Worm (Caenorhabditis elegans): ENCODE measurements around the gene nlp-46.

nlp-46 gene

DNA sequence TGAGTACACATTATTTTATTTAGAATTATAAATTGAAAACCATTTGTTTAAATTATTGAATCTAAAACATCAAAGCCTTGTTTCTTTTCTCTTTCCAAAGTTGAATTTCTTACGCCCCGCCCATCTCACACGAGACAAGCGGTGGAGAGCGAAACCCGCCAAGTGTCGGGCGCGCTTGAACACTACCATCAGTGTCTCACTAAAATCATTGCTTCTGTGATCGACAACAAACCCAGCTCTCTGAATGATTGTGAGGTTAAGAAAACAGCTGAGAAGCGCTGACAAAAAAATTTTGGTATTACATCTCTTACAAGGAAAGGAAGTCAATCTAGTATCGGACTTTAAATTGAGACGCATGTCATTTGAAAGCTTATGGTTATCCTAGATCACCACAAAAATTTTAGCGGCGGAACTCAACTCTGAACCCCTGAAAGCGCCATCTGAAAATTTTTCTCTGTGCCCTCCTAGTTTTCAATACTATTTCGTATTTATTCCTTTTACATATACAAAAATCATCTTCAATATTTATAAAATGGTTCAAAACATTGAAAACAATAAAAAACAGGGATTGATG, 14.9 kb downstream of the nlp-46 start:
- TF ChIP-seq rpc-1 (optimal IDR thresholded peaks at IDR 0.05): no peak
- TF ChIP-seq rpc-1 (tag; optimal IDR thresholded peaks at IDR 0.05): peak; percentile 40
- TF ChIP-seq egl-44 (GFP tag; IDR thresholded peaks at IDR 0.05): peak; percentile 44; the same call in 1 of the 2 replicates
- peak; percentile 87 for TF ChIP-seq nfyb-1 (GFP tag; IDR thresholded peaks at IDR 0.05)
- no peak for TF ChIP-seq ztf-25 (GFP tag; IDR thresholded peaks at IDR 0.05)
- TF ChIP-seq F55B11.4 (tag; optimal IDR thresholded peaks at IDR 0.05; ENCODE audit: borderline replicate concordance, insufficient read depth): no peak
- no peak; the same call in 1 of the 2 replicates for TF ChIP-seq zfh-2 (GFP tag; conservative IDR thresholded peaks at IDR 0.05)
- 0 out of 2 replicates have a peak, but pooled peaks have one; percentile 23 for TF ChIP-seq egrh-3 (GFP tag; IDR thresholded peaks at IDR 0.05)
- TF ChIP-seq F10E7.11 (tag; optimal IDR thresholded peaks at IDR 0.05): no peak
- peak; percentile 70 for TF ChIP-seq lsl-1 (GFP tag; optimal IDR thresholded peaks at IDR 0.05)
- peak; percentile 97 for TF ChIP-seq snpc-1.3 (tag; optimal IDR thresholded peaks at IDR 0.05; ENCODE audit: insufficient read depth)
- peak; percentile 92 for TF ChIP-seq rcor-1 (GFP tag; IDR thresholded peaks at IDR 0.05)
- no peak for TF ChIP-seq F57A8.1 (GFP tag; optimal IDR thresholded peaks at IDR 0.05)
- TF ChIP-seq F33H1.4 (GFP tag; IDR thresholded peaks at IDR 0.05): peak; percentile 50
- peak; percentile 9 for TF ChIP-seq sptf-2 (GFP tag; optimal IDR thresholded peaks at IDR 0.05)
- TF ChIP-seq mcd-1 (GFP tag; IDR thresholded peaks at IDR 0.05): peak; percentile 81
- TF ChIP-seq lir-1 (GFP tag; conservative IDR thresholded peaks at IDR 0.05): 0 out of 2 replicates have a peak, but pooled peaks have one; percentile 23
- peak; percentile 97 for TF ChIP-seq D2030.7 (GFP tag; IDR thresholded peaks at IDR 0.05)
- peak; percentile 13 for TF ChIP-seq unc-130 (GFP tag; optimal IDR thresholded peaks at IDR 0.05)
- peak; percentile 97 for TF ChIP-seq hmg-1.2 (GFP tag; IDR thresholded peaks at IDR 0.05)
- 0 out of 2 replicates have a peak, but pooled peaks have one; percentile 45 for TF ChIP-seq cebp-2 (GFP tag; IDR thresholded peaks at IDR 0.05)
- TF ChIP-seq ceh-27 (GFP tag; optimal IDR thresholded peaks at IDR 0.05): no peak
- peak; percentile 94 for TF ChIP-seq dox-1 (GFP tag; IDR thresholded peaks at IDR 0.05)
- TF ChIP-seq mxl-1 (tag; optimal IDR thresholded peaks at IDR 0.05): no peak
- no peak for TF ChIP-seq akir-1 (GFP tag; optimal IDR thresholded peaks at IDR 0.05)
- no peak for TF ChIP-seq ceh-58 (GFP tag; IDR thresholded peaks at IDR 0.05)
- TF ChIP-seq let-607 (tag; optimal IDR thresholded peaks at IDR 0.05): peak in 1 of 2 experiments; percentile 8
- TF ChIP-seq nfya-2 (GFP tag; IDR thresholded peaks at IDR 0.05): no peak
- TF ChIP-seq nfya-1 (tag; optimal IDR thresholded peaks at IDR 0.05; ENCODE audit: borderline replicate concordance, insufficient read depth): no peak
- no peak for TF ChIP-seq Y95B8A.8 (GFP tag; IDR thresholded peaks at IDR 0.05)
- TF ChIP-seq lin-54 (GFP tag; optimal IDR thresholded peaks at IDR 0.05): peak; percentile 82
- peak; percentile 56 for TF ChIP-seq F23B12.7 (tag; optimal IDR thresholded peaks at IDR 0.05; ENCODE audit: insufficient read depth)
- TF ChIP-seq mes-4 (tag; optimal IDR thresholded peaks at IDR 0.05): peak; percentile 40
- TF ChIP-seq snpc-4 (GFP tag; optimal IDR thresholded peaks at IDR 0.05): peak; percentile 100
- peak; percentile 99 to 100 (median 100) for TF ChIP-seq snpc-4 (tag; optimal IDR thresholded peaks at IDR 0.05)
- peak; percentile 11 for TF ChIP-seq ztf-22 (GFP tag; optimal IDR thresholded peaks at IDR 0.05)
- no peak for TF ChIP-seq C06A6.2 (GFP tag; conservative IDR thresholded peaks at IDR 0.05)
- TF ChIP-seq attf-6 (GFP tag; IDR thresholded peaks at IDR 0.05): peak; percentile 91
- peak; percentile 50; the same call in 1 of the 2 replicates for TF ChIP-seq B0019.2 (GFP tag; conservative IDR thresholded peaks at IDR 0.05)
- peak; percentile 71 for TF ChIP-seq ceh-100 (GFP tag; IDR thresholded peaks at IDR 0.05)
- no peak for TF ChIP-seq ccch-3 (GFP tag; optimal IDR thresholded peaks at IDR 0.05)
- peak; percentile 1 for TF ChIP-seq ztf-26 (tag; optimal IDR thresholded peaks at IDR 0.05)
- TF ChIP-seq ceh-91 (GFP tag; IDR thresholded peaks at IDR 0.05): 0 out of 2 replicates have a peak, but pooled peaks have one; percentile 13
- peak; percentile 88 for TF ChIP-seq Y53G8AR.9 (GFP tag; conservative IDR thresholded peaks at IDR 0.05)
- no peak for TF ChIP-seq nhr-179 (tag; optimal IDR thresholded peaks at IDR 0.05)
- peak; percentile 11 for TF ChIP-seq lsy-27 (tag; optimal IDR thresholded peaks at IDR 0.05; ENCODE audit: borderline replicate concordance, insufficient read depth)
- peak; percentile 54 for TF ChIP-seq lin-40 (tag; optimal IDR thresholded peaks at IDR 0.05)
